Fruit fly (Drosophila melanogaster): ENCODE data around the gene hiw.
A peak's percentile ranks its signal among the peaks of the same experiment; 100 is the strongest.

hiw gene

DNA sequence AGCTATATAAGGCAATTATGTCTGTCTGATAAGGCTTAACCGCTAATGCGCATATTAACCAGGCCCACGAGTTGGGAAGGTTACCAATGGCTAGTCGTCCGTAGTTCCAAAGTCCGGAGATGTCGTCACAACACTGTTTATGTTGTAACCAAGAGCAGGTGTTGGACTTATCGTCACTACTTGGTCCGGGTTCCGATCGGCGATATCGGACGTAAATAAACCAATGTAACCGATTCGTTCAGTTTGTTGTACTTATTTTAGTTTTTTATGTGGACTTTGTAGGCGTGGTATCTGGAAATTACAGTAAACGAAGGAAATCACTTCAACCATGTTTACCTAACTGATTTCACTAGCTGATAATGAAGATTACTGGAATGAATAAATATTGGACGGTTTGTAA, 15.2 kb upstream of the hiw start (continued):
- TF ChIP-seq jing (GFP tag; optimal IDR thresholded peaks at IDR 0.05) (no peak), CG16863 (GFP tag; optimal IDR thresholded peaks at IDR 0.05) (no peak), br (optimal IDR thresholded peaks at IDR 0.05) (no peak), psq (GFP tag; optimal IDR thresholded peaks at IDR 0.05) (no peak), CG12299 (tag; optimal IDR thresholded peaks at IDR 0.05) (peak; percentile 14)

DNA sequence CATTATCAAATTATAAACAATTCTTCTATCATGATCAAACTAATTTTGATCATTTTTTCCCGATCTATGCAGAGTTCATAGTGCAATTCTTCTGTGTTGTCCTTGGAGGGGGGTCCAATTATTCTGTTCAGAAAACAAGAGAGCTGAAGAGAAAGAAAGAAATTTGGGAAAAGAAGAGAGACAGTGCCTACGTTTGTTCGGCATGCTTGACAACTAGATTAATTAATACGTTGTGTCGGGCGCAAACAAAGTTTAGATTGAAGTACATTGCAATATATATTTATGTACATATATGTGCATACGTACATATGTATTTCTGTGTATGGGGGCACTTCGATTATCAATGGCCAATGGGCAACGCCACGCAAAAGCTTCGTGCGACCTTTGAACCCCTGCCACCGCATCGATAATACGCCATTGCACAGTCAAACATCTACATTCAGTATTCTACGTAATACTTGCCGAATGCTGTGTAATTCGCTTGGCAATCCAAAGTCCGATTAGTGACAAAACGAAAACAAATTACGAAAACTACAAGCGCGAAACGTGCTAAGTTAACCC, 14.4 kb upstream of the hiw start:
- TF ChIP-seq Med (GFP tag) (peak; percentile 30), Hr78 (GFP tag; optimal IDR thresholded peaks at IDR 0.05) (peak in 1 of 2 experiments; percentile 79), CG17829 (tag; optimal IDR thresholded peaks at IDR 0.05) (no peak), CG14441 (GFP tag; IDR thresholded peaks at IDR 0.05) (no peak), zf30C (GFP tag; optimal IDR thresholded peaks at IDR 0.05) (no peak), CG14860 (GFP tag; IDR thresholded peaks at IDR 0.05; ENCODE audit: partially characterized antibody) (no peak), CG34224 (GFP tag; IDR thresholded peaks at IDR 0.05; ENCODE audit: partially characterized antibody) (no peak), dmrt11E (tag; optimal IDR thresholded peaks at IDR 0.05) (no peak), Nf-YB (GFP tag; optimal IDR thresholded peaks at IDR 0.05) (peak; percentile 15), Nf-YC (tag; optimal IDR thresholded peaks at IDR 0.05) (peak; percentile 43), CG11398 (GFP tag; optimal IDR thresholded peaks at IDR 0.05) (no peak), nom (GFP tag; optimal IDR thresholded peaks at IDR 0.05) (peak; percentile 53), sens (GFP tag) (peak; percentile 62), bsh (GFP tag; optimal IDR thresholded peaks at IDR 0.05) (peak in 1 of 2 experiments; percentile 35)

DNA sequence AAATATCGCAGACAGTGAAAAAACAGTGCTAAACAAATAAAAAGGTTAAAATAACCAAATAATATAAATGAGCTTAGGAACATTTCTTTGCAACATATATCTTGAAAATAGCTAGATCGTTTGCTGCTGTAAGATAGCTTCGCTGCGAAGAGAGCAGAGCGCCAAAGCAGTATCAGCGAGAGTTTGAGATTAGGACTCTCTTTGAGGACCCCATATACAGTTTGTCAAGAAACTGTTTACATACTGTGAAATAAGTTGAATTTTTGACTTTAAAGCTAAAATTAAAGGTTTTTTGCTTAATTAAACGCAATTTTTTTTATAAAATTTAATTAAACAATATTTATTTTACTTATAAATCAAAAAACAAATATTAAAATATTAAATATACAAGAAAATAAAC, 13.4 kb upstream of the hiw start:
- no peak for TF ChIP-seq ci (GFP tag; IDR thresholded peaks at IDR 0.05)
- no peak for TF ChIP-seq her (GFP tag; optimal IDR thresholded peaks at IDR 0.05)
- no peak for TF ChIP-seq CG7963 (GFP tag; IDR thresholded peaks at IDR 0.05; ENCODE audit: partially characterized antibody)
- no peak for TF ChIP-seq CG1233 (GFP tag; optimal IDR thresholded peaks at IDR 0.05)
- TF ChIP-seq Rfx (GFP tag; IDR thresholded peaks at IDR 0.05), result no peak
- peak; percentile 36; the same call in 1 of the 2 replicates for TF ChIP-seq slbo (GFP tag; IDR thresholded peaks at IDR 0.05)
- TF ChIP-seq CG31224 (GFP tag; IDR thresholded peaks at IDR 0.05), result no peak
- TF ChIP-seq CG32532 (GFP tag; IDR thresholded peaks at IDR 0.05), result peak; percentile 52; the same call in 1 of the 2 replicates
- TF ChIP-seq CG9817 (tag; optimal IDR thresholded peaks at IDR 0.05), result no peak
- TF ChIP-seq az2 (GFP tag; optimal IDR thresholded peaks at IDR 0.05), result no peak
- TF ChIP-seq CG4730 (GFP tag; IDR thresholded peaks at IDR 0.05), result peak; percentile 37; the same call in 1 of the 2 replicates
- peak; percentile 65 for TF ChIP-seq CG8388 (GFP tag; optimal IDR thresholded peaks at IDR 0.05)
- no peak for TF ChIP-seq CG3407 (GFP tag; optimal IDR thresholded peaks at IDR 0.05)
- TF ChIP-seq tgo (GFP tag; IDR thresholded peaks at IDR 0.05), result no peak; the same call in 2 of the 3 replicates
- no peak for TF ChIP-seq pfk (GFP tag; optimal IDR thresholded peaks at IDR 0.05)
- TF ChIP-seq CG18619 (GFP tag; optimal IDR thresholded peaks at IDR 0.05), result no peak
- TF ChIP-seq CG12659 (GFP tag; optimal IDR thresholded peaks at IDR 0.05), result no peak
- TF ChIP-seq sd (tag; optimal IDR thresholded peaks at IDR 0.05), result no peak
- TF ChIP-seq row (GFP tag; IDR thresholded peaks at IDR 0.05), result 0 out of 3 replicates have a peak, but pooled peaks have one; percentile 41
- peak; percentile 15; the same call in 1 of the 2 replicates for TF ChIP-seq CG9932 (GFP tag; IDR thresholded peaks at IDR 0.05)
- peak; percentile 23 for TF ChIP-seq yki (optimal IDR thresholded peaks at IDR 0.05)
- TF ChIP-seq gce (GFP tag; IDR thresholded peaks at IDR 0.05), result no peak
- TF ChIP-seq Trl (optimal IDR thresholded peaks at IDR 0.05), result peak; percentile 60 to 68
- no peak for TF ChIP-seq Trl (GFP tag; optimal IDR thresholded peaks at IDR 0.05)
- no peak for TF ChIP-seq bigmax (GFP tag; optimal IDR thresholded peaks at IDR 0.05)
- no peak for TF ChIP-seq pb (GFP tag; optimal IDR thresholded peaks at IDR 0.05)
- no peak for TF ChIP-seq CG9609 (GFP tag; optimal IDR thresholded peaks at IDR 0.05)
- TF ChIP-seq CG3726 (GFP tag; IDR thresholded peaks at IDR 0.05), result no peak
- TF ChIP-seq CG11560 (tag; IDR thresholded peaks at IDR 0.05), result no peak
- TF ChIP-seq fd64A (GFP tag; optimal IDR thresholded peaks at IDR 0.05), result no peak
- peak; percentile 22; the same call in 1 of the 2 replicates for TF ChIP-seq Ptx1 (GFP tag; IDR thresholded peaks at IDR 0.05)
